Fruit fly (Drosophila melanogaster) whole organism, pupa: ENCODE results near the gene Myc.

Experiments
- CG4496 ChIP-seq: fragments of 200-800 bp; sonication (Bioruptor generic); IDR thresholded peaks from 3 replicates; pipeline ENCODE4 v1.3.6; 2022; ENCODE audit warnings: missing biosample characterization, missing genetic modification characterization
- CG8301 ChIP-seq: fragments of 200-800 bp; sonication (Bioruptor generic); optimal IDR thresholded peaks from 2 replicates; lab custom pipeline; 2018; ENCODE audit warnings: missing biosample characterization, mild to moderate bottlenecking, missing genetic modification characterization
- CG9948 ChIP-seq: fragments of 200-800 bp; sonication (Bioruptor generic); optimal IDR thresholded peaks from 2 replicates; lab custom pipeline; 2018; ENCODE audit warnings: missing biosample characterization, mild to moderate bottlenecking, missing genetic modification characterization, moderate library complexity
- D1 ChIP-seq: fragments of 200-800 bp; sonication (Bioruptor generic); optimal IDR thresholded peaks from 2 replicates; lab custom pipeline; 2018; ENCODE audit warnings: missing biosample characterization, mild to moderate bottlenecking, missing genetic modification characterization, moderate library complexity
- Pif1B ChIP-seq: fragments of 200-800 bp; sonication (Bioruptor generic); optimal IDR thresholded peaks from 3 replicates; lab custom pipeline; 2016; ENCODE audit warnings: missing biosample characterization, missing genetic modification characterization
- Snoo ChIP-seq: fragments of 200-800 bp; sonication (Bioruptor generic); optimal IDR thresholded peaks from 3 replicates; lab custom pipeline; 2017; ENCODE audit warnings: missing biosample characterization, mild to moderate bottlenecking, missing genetic modification characterization, inconsistent platforms
- fd96Ca ChIP-seq: fragments of 200-800 bp; sonication (Bioruptor generic); IDR thresholded peaks from 3 replicates; pipeline ENCODE4 v1.3.6; 2022; ENCODE audit warnings: missing biosample characterization, missing genetic modification characterization

dm6 chrX:3382605-3383271 lies 9.8 kb downstream of the Myc start:
- TF ChIP-seq CG9948 (tag; lab: Kevin White, UChicago), result peak; percentile 33
- TF ChIP-seq CG8301 (tag; lab: Kevin White, UChicago), result no peak
- no peak for TF ChIP-seq Pif1B
- TF ChIP-seq CG4496 (GFP tag; lab: Robert Waterston, UW), result no peak
- TF ChIP-seq Snoo (tag; lab: Kevin White, UChicago), result peak; percentile 21
- TF ChIP-seq D1 (tag; lab: Kevin White, UChicago), result no peak
- no peak for TF ChIP-seq fd96Ca (GFP tag; lab: Robert Waterston, UW)
